Fruit fly (Drosophila melanogaster) whole organism, embryonic: ENCODE results near the gene CG14014.
A peak's percentile ranks its signal among the peaks of the same experiment; 100 is the strongest.

Experiments
- Atf-2 ChIP-seq: fragments of 200-800 bp; sonication (Bioruptor generic); optimal IDR thresholded peaks from 2 replicates; lab custom pipeline; 2016; ENCODE audit warnings: missing biosample characterization, missing genetic modification characterization
- Blimp-1 ChIP-seq: fragments of 200-800 bp; sonication (Bioruptor generic); optimal IDR thresholded peaks from 3 replicates; lab custom pipeline; 2018; ENCODE audit warnings: missing biosample characterization, missing genetic modification characterization, mild to moderate bottlenecking, moderate library complexity, missing genetic modification reagents
- BtbVII ChIP-seq: fragments of 200-800 bp; sonication (Bioruptor generic); optimal IDR thresholded peaks from 3 replicates; lab custom pipeline; 2017; ENCODE audit warnings: missing biosample characterization, mild to moderate bottlenecking, missing genetic modification characterization
- CG10366 ChIP-seq: fragments of 200-800 bp; sonication (Bioruptor generic); IDR thresholded peaks from 2 replicates; pipeline ENCODE4 v1.3.6; 2022; ENCODE audit warnings: missing biosample characterization, missing genetic modification characterization
- CG15479 ChIP-seq: fragments of 200-800 bp; sonication (Bioruptor generic); optimal IDR thresholded peaks from 3 replicates; lab custom pipeline; 2019; ENCODE audit warnings: missing biosample characterization, mild to moderate bottlenecking, missing genetic modification characterization, moderate library complexity
- CG1603 ChIP-seq: fragments of 200-800 bp; sonication (Bioruptor generic); optimal IDR thresholded peaks from 2 replicates; lab custom pipeline; 2019; ENCODE audit warnings: missing biosample characterization, mild to moderate bottlenecking, missing genetic modification characterization, moderate library complexity
- CG17568 ChIP-seq: fragments of 200-800 bp; sonication (Bioruptor generic); optimal IDR thresholded peaks from 2 replicates; lab custom pipeline; 2018; ENCODE audit warnings: missing biosample characterization, mild to moderate bottlenecking, missing genetic modification characterization, moderate library complexity
- CG17912 ChIP-seq: fragments of 200-800 bp; sonication (Bioruptor generic); optimal IDR thresholded peaks from 2 replicates; lab custom pipeline; 2018; ENCODE audit warnings: missing biosample characterization, mild to moderate bottlenecking, missing genetic modification characterization
- CG2120 ChIP-seq: fragments of 200-800 bp; sonication (Bioruptor generic); optimal IDR thresholded peaks from 3 replicates; lab custom pipeline; 2016; ENCODE audit warnings: missing biosample characterization, missing genetic modification characterization
- CG3847 ChIP-seq: fragments of 200-800 bp; sonication (Bioruptor generic); IDR thresholded peaks from 2 replicates; pipeline ENCODE4 v1.3.6; 2022; ENCODE audit warnings: missing biosample characterization, missing genetic modification characterization
- CG42726 ChIP-seq: fragments of 200-800 bp; sonication (Bioruptor generic); IDR thresholded peaks from 2 replicates; pipeline ENCODE4 v1.3.6; 2022; ENCODE audit warnings: missing biosample characterization, missing genetic modification characterization; ENCODE audit not compliant: partially characterized antibody
- CG4617 ChIP-seq: fragments of 200-800 bp; sonication (Bioruptor generic); optimal IDR thresholded peaks from 3 replicates; lab custom pipeline; 2016; ENCODE audit warnings: missing biosample characterization, missing genetic modification characterization, borderline replicate concordance
- CG4854 ChIP-seq: fragments of 200-800 bp; sonication (Bioruptor generic); optimal IDR thresholded peaks from 2 replicates; lab custom pipeline; 2016; ENCODE audit warnings: missing biosample characterization, missing genetic modification characterization, inconsistent platforms
- CG6813 ChIP-seq: fragments of 200-800 bp; sonication (Bioruptor generic); optimal IDR thresholded peaks from 2 replicates; lab custom pipeline; 2017; ENCODE audit warnings: missing biosample characterization, missing genetic modification characterization, mild to moderate bottlenecking, moderate library complexity, missing genetic modification reagents
- Chrac-16 ChIP-seq: fragments of 200-800 bp; sonication (Bioruptor generic); optimal IDR thresholded peaks from 3 replicates; lab custom pipeline; 2016; ENCODE audit warnings: missing biosample characterization, missing genetic modification characterization
- Dip2 ChIP-seq: fragments of 200-800 bp; sonication (Bioruptor generic); IDR thresholded peaks from 2 replicates; pipeline ENCODE4 v1.3.6; 2022; ENCODE audit warnings: missing biosample characterization, missing genetic modification characterization
- Dref ChIP-seq: fragments of 200-800 bp; sonication (Bioruptor generic); IDR thresholded peaks from 2 replicates; pipeline ENCODE4 v1.3.6; 2022; ENCODE audit warnings: missing biosample characterization, missing genetic modification characterization
- E2f1 ChIP-seq: fragments of 200-800 bp; sonication (Bioruptor generic); IDR thresholded peaks from 2 replicates; pipeline ENCODE4 v1.3.6; 2022; ENCODE audit warnings: missing biosample characterization, missing genetic modification characterization
- Elba2 ChIP-seq: fragments of 200-800 bp; sonication (Bioruptor generic); optimal IDR thresholded peaks from 3 replicates; lab custom pipeline; 2016; ENCODE audit warnings: missing biosample characterization, missing genetic modification characterization
- Ets65A ChIP-seq: fragments of 200-800 bp; sonication (Bioruptor generic); peaks from one replicate; lab custom pipeline; 2016; ENCODE audit warnings: missing biosample characterization, missing genetic modification characterization
- Ets97D ChIP-seq: fragments of 200-800 bp; sonication (Bioruptor generic); optimal IDR thresholded peaks from 3 replicates; lab custom pipeline; 2016; ENCODE audit warnings: missing biosample characterization, missing genetic modification characterization
- HLH54F ChIP-seq: fragments of 200-800 bp; sonication (Bioruptor generic); optimal IDR thresholded peaks from 3 replicates; lab custom pipeline; 2016; ENCODE audit warnings: missing biosample characterization, missing genetic modification characterization
- Kr ChIP-seq: fragments of 200-800 bp; sonication (Bioruptor generic); optimal IDR thresholded peaks from 2 replicates; lab custom pipeline; 2017; ENCODE audit warnings: missing biosample characterization, mild to moderate bottlenecking, missing genetic modification characterization
- Nf-YB ChIP-seq: fragments of 200-800 bp; sonication (Bioruptor generic); optimal IDR thresholded peaks from 3 replicates; lab custom pipeline; 2019; ENCODE audit warnings: missing biosample characterization, mild to moderate bottlenecking, missing genetic modification characterization, moderate library complexity
- NfI ChIP-seq: fragments of 200-800 bp; sonication (Bioruptor generic); optimal IDR thresholded peaks from 3 replicates; lab custom pipeline; 2018; ENCODE audit warnings: missing biosample characterization, mild to moderate bottlenecking, missing genetic modification characterization, moderate library complexity
- Oli ChIP-seq: fragments of 200-800 bp; sonication (Bioruptor generic); optimal IDR thresholded peaks from 2 replicates; lab custom pipeline; 2018; ENCODE audit warnings: missing biosample characterization, mild to moderate bottlenecking, missing genetic modification characterization, moderate library complexity
- Ptx1 ChIP-seq: fragments of 200-800 bp; sonication (Bioruptor generic); IDR thresholded peaks from 2 replicates; pipeline ENCODE4 v1.3.6; 2022; ENCODE audit warnings: missing biosample characterization, missing genetic modification characterization
- Taf1 ChIP-seq: fragments of 200-800 bp; sonication (Bioruptor generic); IDR thresholded peaks from 2 replicates; pipeline ENCODE4 v1.3.6; 2022; ENCODE audit warnings: missing biosample characterization, missing genetic modification characterization
- ara ChIP-seq: fragments of 200-800 bp; sonication (Bioruptor generic); IDR thresholded peaks from 2 replicates; pipeline ENCODE4 v1.3.6; 2022; ENCODE audit warnings: missing biosample characterization, missing genetic modification characterization
- ase ChIP-seq: fragments of 200-800 bp; sonication (Bioruptor generic); IDR thresholded peaks from 3 replicates; pipeline ENCODE4 v1.3.6; 2022; ENCODE audit warnings: missing biosample characterization, missing genetic modification characterization
- ash1 ChIP-seq: fragments of 200-800 bp; sonication (Bioruptor generic); optimal IDR thresholded peaks from 2 replicates; lab custom pipeline; 2018; ENCODE audit warnings: missing biosample characterization, mild to moderate bottlenecking, missing genetic modification characterization
- bab2 ChIP-seq: fragments of 200-800 bp; sonication (Bioruptor generic); optimal IDR thresholded peaks from 2 replicates; lab custom pipeline; 2016; ENCODE audit warnings: missing biosample characterization, missing genetic modification characterization
- caup ChIP-seq: fragments of 200-800 bp; sonication (Bioruptor generic); optimal IDR thresholded peaks from 3 replicates; lab custom pipeline; 2017; ENCODE audit warnings: missing biosample characterization, mild to moderate bottlenecking, missing genetic modification characterization, moderate library complexity; ENCODE audit not compliant: severe bottlenecking
- disco-r ChIP-seq: fragments of 200-800 bp; sonication (Bioruptor generic); optimal IDR thresholded peaks from 2 replicates; lab custom pipeline; 2016; ENCODE audit warnings: missing biosample characterization, missing genetic modification characterization
- fd102C ChIP-seq: fragments of 200-800 bp; sonication (Bioruptor generic); optimal IDR thresholded peaks from 2 replicates; lab custom pipeline; 2018; ENCODE audit warnings: missing biosample characterization, mild to moderate bottlenecking, missing genetic modification characterization, moderate library complexity
- gro ChIP-seq: fragments of 200-800 bp; sonication (Bioruptor generic); optimal IDR thresholded peaks from 2 replicates; lab custom pipeline; 2016; ENCODE audit warnings: missing biosample characterization, missing genetic modification characterization
- hb ChIP-seq: fragments of 200-800 bp; sonication (Bioruptor generic); IDR thresholded peaks from 3 replicates; pipeline ENCODE4 v1.3.6; 2022; ENCODE audit warnings: missing biosample characterization, missing genetic modification characterization; ENCODE audit not compliant: partially characterized antibody
- mirr ChIP-seq: fragments of 200-800 bp; sonication (Bioruptor generic); optimal IDR thresholded peaks from 3 replicates; lab custom pipeline; 2018; ENCODE audit warnings: missing biosample characterization, mild to moderate bottlenecking, missing genetic modification characterization
- nom ChIP-seq: fragments of 200-800 bp; sonication (Bioruptor generic); optimal IDR thresholded peaks from 2 replicates; lab custom pipeline; 2017; ENCODE audit warnings: missing biosample characterization, missing genetic modification characterization, mild to moderate bottlenecking, moderate library complexity, missing genetic modification reagents
- so ChIP-seq: fragments of 200-800 bp; sonication (Bioruptor generic); IDR thresholded peaks from 3 replicates; pipeline ENCODE4 v1.3.6; 2022; ENCODE audit warnings: missing biosample characterization, missing genetic modification characterization
- sob ChIP-seq: fragments of 200-800 bp; sonication (Bioruptor generic); IDR thresholded peaks from 2 replicates; pipeline ENCODE4 v1.3.6; 2022; ENCODE audit warnings: missing biosample characterization, missing genetic modification characterization
- tio ChIP-seq: fragments of 200-800 bp; sonication (Bioruptor generic); optimal IDR thresholded peaks from 2 replicates; lab custom pipeline; 2017; ENCODE audit warnings: missing biosample characterization, missing genetic modification characterization, inconsistent platforms
- toy ChIP-seq: fragments of 200-800 bp; sonication (Bioruptor generic); IDR thresholded peaks from 2 replicates; pipeline ENCODE4 v1.3.6; 2022; ENCODE audit warnings: missing biosample characterization, missing genetic modification characterization

CG14014 gene

dm6 chr2L:5550735-5551134 lies at the start of gene CG14014:
Gene CG14014 (minus strand): TSS chr2L:5550835.
- TF ChIP-seq Elba2 = peak; percentile 83
- no peak for TF ChIP-seq toy (GFP tag; lab: Robert Waterston, UW)
- no peak for TF ChIP-seq so
- peak; percentile 34 for TF ChIP-seq CG15479 (GFP tag; lab: Kevin White, UChicago)

DNA sequence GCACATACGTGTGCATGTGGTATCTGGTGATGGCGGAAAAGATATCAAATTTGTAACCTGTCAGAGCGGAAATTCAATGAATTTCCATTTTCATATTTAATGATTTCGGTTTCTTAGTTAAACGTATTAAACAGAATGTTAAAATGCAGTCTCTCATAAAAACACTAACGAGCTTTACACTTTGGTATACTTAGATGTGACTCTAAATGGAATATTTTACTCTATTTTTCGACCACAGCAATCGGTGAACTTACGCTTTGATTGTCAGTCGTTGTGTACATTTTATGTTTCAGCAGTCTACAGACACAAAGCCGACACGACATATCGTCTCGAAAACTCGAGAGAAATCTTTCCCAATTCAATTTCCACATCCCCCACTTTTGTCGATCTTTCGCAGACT lies 45.9 kb upstream of the CG14014 start, which contains the start of gene CG18266:
CG18266 (plus strand) TSS at position 301 of the 400 bp plus-strand sequence.
- TF ChIP-seq bab2 (GFP tag; lab: Kevin White, UChicago) (no peak), CG4854 (GFP tag; lab: Kevin White, UChicago) (no peak), CG17912 (GFP tag; lab: Kevin White, UChicago) (no peak), CG42726 (GFP tag; lab: Robert Waterston, UW) (no peak), CG1603 (no peak), Elba2 (no peak), Oli (no peak), mirr (GFP tag; lab: Kevin White, UChicago) (no peak), Kr (GFP tag; lab: Kevin White, UChicago) (no peak), CG15479 (GFP tag; lab: Kevin White, UChicago) (no peak), CG6813 (GFP tag; lab: Kevin White, UChicago) (no peak), Chrac-16 (GFP tag; lab: Kevin White, UChicago) (no peak), Nf-YB (GFP tag; lab: Kevin White, UChicago) (no peak)

- TF ChIP-seq Ets65A (peak; percentile 53), disco-r (GFP tag; lab: Kevin White, UChicago) (no peak), E2f1 (GFP tag; lab: Robert Waterston, UW) (no peak), Dref (GFP tag; lab: Robert Waterston, UW) (0 out of 2 replicates have a peak, but pooled peaks have one; percentile 7)
Measured at dm6 chr2L:5593839-5594238, 43.2 kb upstream of the CG14014 start.

- TF ChIP-seq gro (no peak), CG3847 (GFP tag; lab: Robert Waterston, UW) (no peak)
Measured at dm6 chr2L:5588314-5588713, 37.7 kb upstream of the CG14014 start, which contains the start of gene CG7251. Gene CG7251 (minus strand): TSS chr2L:5588414.

DNA sequence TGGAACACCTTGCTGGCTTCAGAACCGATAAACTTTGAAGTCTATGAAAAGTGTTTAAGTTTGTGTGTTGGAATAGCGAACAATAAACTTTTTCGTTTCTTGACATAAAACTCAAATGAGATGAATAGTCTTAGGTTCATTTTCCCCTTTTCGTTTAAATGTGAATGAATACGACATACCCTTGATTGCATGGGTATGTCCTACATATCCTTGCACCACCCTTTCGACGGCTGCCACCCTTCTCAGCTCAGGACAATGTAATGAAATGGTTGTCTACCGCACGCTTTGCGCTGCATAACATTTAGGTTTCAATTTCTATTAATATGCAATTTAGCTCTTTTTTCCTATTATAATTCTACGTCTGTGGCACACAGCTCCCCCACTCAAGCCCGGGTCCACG lies 30.4 kb upstream of the CG14014 start, which contains the start of gene CG14011:
CG14011 (minus strand) TSS at position 101 of the 400 bp plus-strand sequence.
- TF ChIP-seq Atf-2 (GFP tag; lab: Kevin White, UChicago) (no peak), fd102C (GFP tag; lab: Kevin White, UChicago) (no peak), tio (GFP tag; lab: Kevin White, UChicago) (no peak), NfI (no peak), Dip2 (GFP tag; lab: Robert Waterston, UW) (no peak), hb (no peak), sob (GFP tag; lab: Robert Waterston, UW) (no peak), ash1 (no peak), CG2120 (GFP tag; lab: Kevin White, UChicago) (no peak), Blimp-1 (GFP tag; lab: Kevin White, UChicago) (no peak), Ets97D (GFP tag; lab: Kevin White, UChicago) (no peak)

dm6 chr2L:5569503-5569902 lies 18.9 kb upstream of the CG14014 start:
- TF ChIP-seq nom (GFP tag; lab: Kevin White, UChicago) (no peak), caup (peak; percentile 20), ase (peak; percentile 39; the same call in 1 of the 3 replicates), HLH54F (GFP tag; lab: Kevin White, UChicago) (peak; percentile 17), CG10366 (peak; percentile 36; the same call in 1 of the 2 replicates), Ptx1 (GFP tag; lab: Robert Waterston, UW) (peak; percentile 54; the same call in 1 of the 2 replicates), ara (GFP tag; lab: Robert Waterston, UW) (no peak), CG17568 (GFP tag; lab: Kevin White, UChicago) (no peak), BtbVII (GFP tag; lab: Kevin White, UChicago) (peak; percentile 17), CG4617 (GFP tag; lab: Kevin White, UChicago) (no peak), Taf1 (0 out of 2 replicates have a peak, but pooled peaks have one; percentile 12)
